Worm (Caenorhabditis elegans) whole organism, L4 larva: Measurements from ENCODE around the gene C34E10.12.

Experiments used
- fkh-10 ChIP-seq: fragments of 150-350 bp; optimal IDR thresholded peaks from 2 replicates; lab custom pipeline; 2014; ENCODE audit warnings: missing biosample characterization, missing genetic modification reagents, missing genetic modification characterization
- lin-1 ChIP-seq: fragments of 200-800 bp; sonication (Bioruptor generic); IDR thresholded peaks from 2 replicates; pipeline ENCODE4 v1.3.6; 2022; ENCODE audit warnings: missing genetic modification reagents, missing genetic modification characterization, missing compliant biosample characterization
- lin-13 ChIP-seq: fragments of 150-350 bp; optimal IDR thresholded peaks from 2 replicates; lab custom pipeline; 2014; ENCODE audit warnings: missing biosample characterization, missing genetic modification reagents, missing genetic modification characterization
- lin-15B ChIP-seq: fragments of 150-350 bp; sonication (generic microtip); optimal IDR thresholded peaks from 3 replicates; lab custom pipeline; 2014; ENCODE audit warnings: missing biosample characterization, missing genetic modification characterization
- lsy-2 ChIP-seq, 2 experiments: fragments of 150-350 bp in 1 of 2; sonication (generic microtip) in 1 of 2; optimal IDR thresholded peaks; 2 replicates each; lab custom pipeline; 2014 to 2017; ENCODE audit warnings: missing biosample characterization in 2 of 2, missing genetic modification characterization in 2 of 2
- mxl-3 ChIP-seq: fragments of 200-800 bp; sonication (Bioruptor generic); optimal IDR thresholded peaks from 2 replicates; lab custom pipeline; 2018; ENCODE audit warnings: mild to moderate bottlenecking, missing genetic modification characterization, missing compliant biosample characterization
- nhr-11 ChIP-seq: fragments of 150-350 bp; optimal IDR thresholded peaks from 2 replicates; lab custom pipeline; 2014; ENCODE audit warnings: missing biosample characterization, missing genetic modification characterization
- nhr-76 ChIP-seq: fragments of 150-350 bp; optimal IDR thresholded peaks from 2 replicates; lab custom pipeline; 2014; ENCODE audit warnings: missing biosample characterization, missing genetic modification characterization
- nhr-77 ChIP-seq: fragments of 150-350 bp; optimal IDR thresholded peaks from 2 replicates; lab custom pipeline; 2014; ENCODE audit warnings: missing biosample characterization, missing genetic modification characterization
- unc-62 ChIP-seq, 3 experiments: fragments of 150-350 bp in 1 of 3; sonication (generic microtip); optimal IDR thresholded peaks in 2 of 3; peaks in 1 of 3; 1 replicate in 1 of 3; 2 replicates in 2 of 3; lab custom pipeline; 2014 to 2017; ENCODE audit warnings: missing biosample characterization in 3 of 3, missing genetic modification characterization in 3 of 3, missing genetic modification reagents in 3 of 3, missing genotype in 1 of 3
- zag-1 ChIP-seq: fragments of 150-350 bp; optimal IDR thresholded peaks from 2 replicates; lab custom pipeline; 2014; ENCODE audit warnings: missing biosample characterization, missing genetic modification characterization

DNA sequence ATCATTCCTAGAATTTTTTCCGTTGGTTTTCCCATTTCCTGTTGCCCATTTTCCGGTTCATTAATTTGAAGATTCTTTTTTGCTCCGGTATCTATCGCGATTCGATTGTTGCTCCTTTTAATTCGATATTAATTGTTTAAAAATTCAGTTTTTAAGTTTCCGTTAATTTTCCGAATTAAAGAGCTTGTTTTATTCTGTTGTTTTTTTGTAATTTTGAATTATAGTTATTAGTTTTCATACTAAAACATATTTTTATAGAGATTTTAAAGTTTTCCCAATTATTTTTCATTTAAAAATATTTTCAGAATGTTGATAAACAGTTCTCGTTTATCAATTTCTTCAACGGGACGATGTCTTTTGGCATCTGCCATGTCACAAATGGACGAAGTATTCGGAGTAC is 6.6 kb upstream of the C34E10.12 start, which contains the start of gene mrps-26:
- TF ChIP-seq unc-62 (GFP tag; optimal IDR thresholded peaks at IDR 0.05 in 1 of 2; lab: Kevin White, UChicago), result no peak
- no peak for TF ChIP-seq unc-62 (tag; optimal IDR thresholded peaks at IDR 0.05; lab: Kevin White, UChicago)
- no peak for TF ChIP-seq mxl-3 (GFP tag; lab: Kevin White, UChicago)
- no peak for TF ChIP-seq lin-1
- TF ChIP-seq nhr-76, result no peak
- no peak for TF ChIP-seq fkh-10 (GFP tag; lab: Kevin White, UChicago)
- no peak for TF ChIP-seq nhr-11 (tag; lab: Kevin White, UChicago)
- no peak for TF ChIP-seq lin-13 (GFP tag; lab: Kevin White, UChicago)
- TF ChIP-seq zag-1 (tag; lab: Kevin White, UChicago), result no peak
- TF ChIP-seq lin-15B (tag; lab: Kevin White, UChicago), result no peak
- no peak for TF ChIP-seq lsy-2 (tag; optimal IDR thresholded peaks at IDR 0.05; lab: Kevin White, UChicago)
- no peak for TF ChIP-seq nhr-77 (tag; lab: Kevin White, UChicago)
